Worm (Caenorhabditis elegans) whole organism, early embryonic: Measurements from ENCODE around the gene C54F6.6.

Source experiments
- B0310.2 ChIP-seq: sonication (generic microtip); optimal IDR thresholded peaks from 2 replicates; lab custom pipeline; 2016; ENCODE audit warnings: mild to moderate bottlenecking, missing genetic modification characterization, missing compliant biosample characterization
- F13C5.2 ChIP-seq: sonication (generic microtip); optimal IDR thresholded peaks from 2 replicates; lab custom pipeline; 2017; ENCODE audit warnings: mild to moderate bottlenecking, missing genetic modification characterization, inconsistent platforms, missing compliant biosample characterization
- aly-1 ChIP-seq: sonication (generic microtip); optimal IDR thresholded peaks from 2 replicates; lab custom pipeline; 2016; ENCODE audit warnings: missing genetic modification characterization, missing compliant biosample characterization
- ama-1 ChIP-seq: fragments of 150-350 bp; optimal IDR thresholded peaks from 2 replicates; lab custom pipeline; 2014
- ceh-13 ChIP-seq: fragments of 200-800 bp; sonication (Bioruptor generic); optimal IDR thresholded peaks from 2 replicates; lab custom pipeline; 2018; ENCODE audit warnings: mild to moderate bottlenecking, missing genetic modification characterization, missing compliant biosample characterization
- ceh-36 ChIP-seq: sonication (generic microtip); optimal IDR thresholded peaks from 2 replicates; lab custom pipeline; 2016; ENCODE audit warnings: missing genetic modification characterization, inconsistent platforms, missing compliant biosample characterization
- ets-7 ChIP-seq: sonication (generic microtip); optimal IDR thresholded peaks from 2 replicates; lab custom pipeline; 2016; ENCODE audit warnings: missing genotype, missing genetic modification characterization, missing compliant biosample characterization
- flt-1 ChIP-seq: fragments of 200-800 bp; sonication (Bioruptor generic); IDR thresholded peaks from 2 replicates; pipeline ENCODE4 v1.3.6; 2022; ENCODE audit warnings: missing genetic modification characterization, missing compliant biosample characterization
- hmbx-1 ChIP-seq: sonication (generic microtip); optimal IDR thresholded peaks from 2 replicates; lab custom pipeline; 2016; ENCODE audit warnings: mild to moderate bottlenecking, missing genetic modification characterization, missing compliant biosample characterization
- hmg-4 ChIP-seq: fragments of 200-800 bp; sonication (Bioruptor generic); optimal IDR thresholded peaks from 2 replicates; lab custom pipeline; 2018; ENCODE audit warnings: mild to moderate bottlenecking, missing genetic modification characterization, missing compliant biosample characterization
- hnd-1 ChIP-seq: sonication (generic microtip); optimal IDR thresholded peaks from 2 replicates; lab custom pipeline; 2016; ENCODE audit warnings: missing genetic modification characterization, missing compliant biosample characterization
- pes-1 ChIP-seq: fragments of 200-800 bp; sonication (Bioruptor generic); IDR thresholded peaks from 2 replicates; pipeline ENCODE4 v1.3.6; 2022; ENCODE audit warnings: missing genetic modification reagents, missing genetic modification characterization, missing compliant biosample characterization
- scrt-1 ChIP-seq: fragments of 200-800 bp; sonication (Bioruptor generic); IDR thresholded peaks from 2 replicates; pipeline ENCODE4 v1.3.6; 2022; ENCODE audit warnings: missing genetic modification characterization, missing compliant biosample characterization
- sea-1 ChIP-seq: fragments of 200-800 bp; sonication (Bioruptor generic); conservative IDR thresholded peaks from 2 replicates; pipeline ENCODE4 v1.3.6; 2022; ENCODE audit warnings: missing genetic modification characterization, missing compliant biosample characterization
- tbx-11 ChIP-seq: fragments of 200-800 bp; sonication (Bioruptor generic); IDR thresholded peaks from 2 replicates; pipeline ENCODE4 v1.3.6; 2022; ENCODE audit warnings: missing genetic modification characterization, missing compliant biosample characterization
- tbx-37 ChIP-seq: fragments of 200-800 bp; sonication (Bioruptor generic); conservative IDR thresholded peaks from 2 replicates; pipeline ENCODE4 v1.3.6; 2022; ENCODE audit warnings: missing genetic modification reagents, missing genetic modification characterization, missing compliant biosample characterization
- tra-4 ChIP-seq: sonication (generic microtip); optimal IDR thresholded peaks from 2 replicates; lab custom pipeline; 2017; ENCODE audit warnings: missing genetic modification characterization, missing compliant biosample characterization

Gene C54F6.6

DNA sequence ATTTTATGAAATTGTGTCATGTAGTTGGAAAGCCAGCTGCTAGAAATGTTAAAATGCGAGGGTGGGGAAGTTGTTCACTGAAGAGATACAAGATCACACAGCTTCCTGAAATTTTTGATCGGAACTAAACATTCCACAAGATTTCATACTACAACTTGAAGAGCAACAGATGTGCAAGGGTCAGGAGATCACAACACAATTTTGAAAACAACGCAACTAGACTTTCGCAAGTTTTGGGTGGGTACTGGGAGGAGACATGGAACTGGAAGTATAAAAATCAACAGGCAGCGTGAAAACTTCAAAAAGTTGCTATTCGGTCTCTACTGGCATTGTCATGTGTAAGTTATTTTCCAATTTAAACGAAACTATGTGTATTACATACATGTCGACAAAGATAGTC is 28.3 kb downstream of the C54F6.6 start, which contains the start of gene F19F10.3:
Gene F19F10.3 (plus strand): TSS at position 301 of the 400 bp plus-strand sequence.
- TF ChIP-seq B0310.2 (tag; lab: Kevin White, UChicago) (no peak), tra-4 (tag; lab: Kevin White, UChicago) (no peak), scrt-1 (GFP tag; lab: Robert Waterston, UW) (no peak), hmg-4 (GFP tag; lab: Kevin White, UChicago) (no peak), ceh-13 (GFP tag; lab: Kevin White, UChicago) (no peak)

DNA sequence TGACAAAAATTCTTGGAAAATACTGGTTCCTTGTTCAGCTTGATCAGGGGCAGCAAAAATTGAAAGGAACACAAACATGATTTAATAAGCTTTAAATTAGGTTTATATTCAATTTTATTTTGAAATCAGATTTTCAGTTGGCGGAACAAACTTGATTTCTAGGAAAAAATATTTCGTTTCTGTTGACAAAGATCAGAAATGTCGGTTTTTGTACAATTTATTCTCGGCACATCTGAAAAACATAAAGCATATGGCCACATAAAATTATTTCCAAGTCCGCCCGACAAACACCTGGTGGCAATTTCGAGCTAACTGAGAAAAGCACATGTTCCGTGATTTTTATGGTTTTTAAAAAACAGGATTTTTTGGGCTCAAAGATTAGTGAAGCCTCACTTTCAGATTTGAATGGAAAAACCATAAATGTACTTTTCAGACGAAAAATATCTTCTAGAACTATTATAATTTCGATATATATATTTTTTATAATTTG is 30.4 kb downstream of the C54F6.6 start, which contains the start of gene ttr-10:
Gene ttr-10 (minus strand): TSS at position 51 of the 490 bp plus-strand sequence.
- TF ChIP-seq scrt-1 (GFP tag; lab: Robert Waterston, UW) (no peak), ets-7 (no peak), hmg-4 (GFP tag; lab: Kevin White, UChicago) (no peak), F13C5.2 (tag; lab: Kevin White, UChicago) (no peak), ama-1 (lab: Kevin White, UChicago) (no peak), ceh-36 (tag; lab: Kevin White, UChicago) (no peak), sea-1 (GFP tag; lab: Robert Waterston, UW) (no peak), B0310.2 (tag; lab: Kevin White, UChicago) (no peak), pes-1 (GFP tag; lab: Robert Waterston, UW) (no peak), ceh-13 (GFP tag; lab: Kevin White, UChicago) (no peak), tra-4 (tag; lab: Kevin White, UChicago) (no peak), aly-1 (tag; lab: Kevin White, UChicago) (no peak)

DNA sequence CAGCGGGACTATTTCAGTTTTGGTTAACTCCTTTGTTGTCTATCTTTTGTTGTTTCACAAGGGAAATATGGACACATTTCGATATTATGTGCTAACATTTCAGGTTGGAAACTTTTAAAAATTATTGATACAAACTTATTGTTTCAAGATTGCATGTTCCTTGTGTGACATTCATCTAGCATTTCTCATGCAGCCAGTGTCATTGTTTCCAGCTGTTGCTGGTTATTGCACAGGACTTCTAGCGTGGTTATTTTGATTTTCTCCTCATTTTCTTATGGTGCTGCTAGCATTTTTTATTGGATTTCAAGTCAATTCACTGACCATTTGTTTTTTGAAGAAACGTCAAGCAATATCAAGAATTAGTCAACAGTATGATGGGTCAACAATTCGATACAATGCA is 32.4 kb downstream of the C54F6.6 start:
- no peak for TF ChIP-seq ets-7
- TF ChIP-seq tbx-37 (GFP tag; lab: Robert Waterston, UW), result no peak
- TF ChIP-seq ama-1 (lab: Kevin White, UChicago), result no peak

DNA sequence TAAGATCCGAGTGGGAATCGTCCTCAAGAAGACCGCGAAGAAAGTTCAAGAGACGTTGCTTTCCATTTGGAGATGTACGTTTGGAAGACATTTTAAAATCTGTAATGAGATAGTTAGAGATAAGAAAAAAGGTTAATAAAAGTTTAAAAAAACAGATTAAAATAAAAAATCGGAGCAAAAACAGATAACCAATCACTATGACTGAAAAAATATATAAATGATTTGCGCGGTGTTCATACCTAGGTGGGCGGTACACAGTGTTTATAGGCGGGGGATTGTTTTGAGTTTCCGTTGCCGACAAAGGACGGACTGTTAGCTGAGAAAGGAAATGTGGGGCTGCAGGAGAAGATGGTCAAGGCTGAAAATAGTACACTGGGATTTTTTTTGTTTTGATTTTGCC is 35.2 kb downstream of the C54F6.6 start, which contains the start of gene ets-7:
Gene ets-7 (minus strand): TSS at position 101 of the 400 bp plus-strand sequence.
- TF ChIP-seq B0310.2 (tag; lab: Kevin White, UChicago) (no peak), tra-4 (tag; lab: Kevin White, UChicago) (no peak), ceh-36 (tag; lab: Kevin White, UChicago) (no peak), tbx-11 (no peak), hmg-4 (GFP tag; lab: Kevin White, UChicago) (no peak), sea-1 (GFP tag; lab: Robert Waterston, UW) (no peak)

DNA sequence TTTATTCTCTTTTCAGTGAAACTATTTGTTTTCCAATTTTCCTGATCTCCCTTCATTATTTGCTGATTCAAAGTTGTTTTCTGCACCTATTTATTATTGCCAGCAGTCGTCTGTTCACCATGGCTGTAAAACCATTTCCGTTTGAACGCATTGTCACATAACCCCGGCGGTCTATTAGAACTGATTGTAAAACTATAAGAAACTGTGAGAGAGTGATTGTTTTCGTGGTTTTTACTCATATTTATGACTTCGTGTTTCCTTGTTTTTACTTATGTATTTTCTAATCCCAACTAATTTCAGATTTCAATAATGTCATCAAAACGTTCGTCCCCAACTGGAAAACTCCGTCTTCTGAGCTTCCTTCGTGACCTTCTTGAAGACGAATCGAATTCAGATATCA is 39.5 kb downstream of the C54F6.6 start, which contains the start of gene F19F10.1:
Gene F19F10.1 (plus strand): TSS at position 301 of the 400 bp plus-strand sequence.
- TF ChIP-seq scrt-1 (GFP tag; lab: Robert Waterston, UW) (no peak), tbx-11 (no peak), ceh-13 (GFP tag; lab: Kevin White, UChicago) (no peak)

DNA sequence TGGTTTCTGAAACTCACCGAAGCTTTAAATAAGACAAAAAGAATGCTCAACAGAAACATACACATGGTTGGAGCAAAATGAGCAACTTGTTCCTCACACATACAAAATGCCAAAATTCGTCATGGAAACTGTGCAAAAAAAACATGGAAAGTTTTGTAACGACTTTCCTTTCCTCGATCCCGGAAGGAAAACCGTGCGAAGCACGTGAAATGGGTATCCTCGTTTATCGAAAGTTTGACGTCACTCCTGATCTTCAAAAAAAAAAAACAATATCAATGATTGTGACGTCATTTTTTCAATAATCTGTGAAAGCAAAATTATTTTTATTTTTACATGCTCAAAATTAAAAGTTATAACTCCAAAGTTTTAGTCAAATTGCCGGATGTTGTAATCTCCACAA is 46.8 kb downstream of the C54F6.6 start, which contains the start of gene clec-212:
Gene clec-212 (minus strand): TSS at position 101 of the 400 bp plus-strand sequence.
- no peak for TF ChIP-seq ceh-13 (GFP tag; lab: Kevin White, UChicago)
- TF ChIP-seq hmg-4 (GFP tag; lab: Kevin White, UChicago), result no peak
- TF ChIP-seq scrt-1 (GFP tag; lab: Robert Waterston, UW), result no peak
- no peak for TF ChIP-seq ets-7
- no peak for TF ChIP-seq F13C5.2 (tag; lab: Kevin White, UChicago)
- TF ChIP-seq flt-1 (GFP tag; lab: Robert Waterston, UW), result no peak
- TF ChIP-seq hnd-1 (tag; lab: Kevin White, UChicago), result no peak
- no peak for TF ChIP-seq ceh-36 (tag; lab: Kevin White, UChicago)
- TF ChIP-seq pes-1 (GFP tag; lab: Robert Waterston, UW), result no peak
- TF ChIP-seq B0310.2 (tag; lab: Kevin White, UChicago), result no peak
- TF ChIP-seq ama-1 (lab: Kevin White, UChicago), result no peak
- TF ChIP-seq tra-4 (tag; lab: Kevin White, UChicago), result no peak
- no peak for TF ChIP-seq tbx-37 (GFP tag; lab: Robert Waterston, UW)
- no peak for TF ChIP-seq tbx-11
- no peak for TF ChIP-seq aly-1 (tag; lab: Kevin White, UChicago)
- TF ChIP-seq hmbx-1 (tag; lab: Kevin White, UChicago), result no peak
- no peak for TF ChIP-seq sea-1 (GFP tag; lab: Robert Waterston, UW)

DNA sequence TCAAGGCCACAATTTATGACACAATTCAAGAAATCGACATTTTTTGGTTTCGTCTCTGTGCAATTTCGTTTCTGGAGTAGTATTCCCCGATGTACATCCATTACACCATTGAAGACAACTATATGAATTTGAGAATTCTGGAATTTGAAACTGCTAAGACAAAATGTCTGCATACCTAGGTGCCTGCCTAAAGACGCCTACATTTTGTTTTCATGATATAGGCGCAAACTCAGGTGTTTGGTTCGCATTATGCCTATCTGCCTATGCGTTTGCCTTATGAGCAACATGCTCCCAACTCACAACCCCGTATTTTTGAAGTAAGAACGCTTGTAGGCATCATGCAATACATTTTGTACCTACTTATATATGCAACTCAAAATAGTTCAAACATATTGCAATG is 47.5 kb downstream of the C54F6.6 start, which contains the start of gene F19F10.14:
Gene F19F10.14 (minus strand): TSS at position 101 of the 400 bp plus-strand sequence.
- TF ChIP-seq tra-4 (tag; lab: Kevin White, UChicago), result no peak
- TF ChIP-seq ceh-36 (tag; lab: Kevin White, UChicago), result no peak
- TF ChIP-seq ama-1 (lab: Kevin White, UChicago), result no peak
- no peak for TF ChIP-seq aly-1 (tag; lab: Kevin White, UChicago)
- no peak for TF ChIP-seq hnd-1 (tag; lab: Kevin White, UChicago)
- no peak for TF ChIP-seq B0310.2 (tag; lab: Kevin White, UChicago)
- no peak for TF ChIP-seq flt-1 (GFP tag; lab: Robert Waterston, UW)
- no peak for TF ChIP-seq ceh-13 (GFP tag; lab: Kevin White, UChicago)
- TF ChIP-seq hmg-4 (GFP tag; lab: Kevin White, UChicago), result no peak
- TF ChIP-seq sea-1 (GFP tag; lab: Robert Waterston, UW), result no peak
- no peak for TF ChIP-seq F13C5.2 (tag; lab: Kevin White, UChicago)
- no peak for TF ChIP-seq ets-7
- TF ChIP-seq tbx-37 (GFP tag; lab: Robert Waterston, UW), result no peak
- no peak for TF ChIP-seq scrt-1 (GFP tag; lab: Robert Waterston, UW)
- TF ChIP-seq tbx-11, result no peak
